Worm (Caenorhabditis elegans) whole organism, L3 larva: Measurements from ENCODE around the gene parp-2.

Source experiments
- R02D3.7 ChIP-seq: fragments of 150-350 bp; optimal IDR thresholded peaks from 2 replicates; lab custom pipeline; 2014; ENCODE audit warnings: missing biosample characterization, missing genetic modification characterization
- ZK546.5 ChIP-seq: sonication (generic microtip); optimal IDR thresholded peaks from 2 replicates; lab custom pipeline; 2017; ENCODE audit warnings: missing biosample characterization, missing genetic modification characterization
- aly-2 ChIP-seq: fragments of 150-350 bp; optimal IDR thresholded peaks from 2 replicates; lab custom pipeline; 2014; ENCODE audit warnings: missing biosample characterization, missing genetic modification characterization
- ama-1 ChIP-seq: fragments of 150-350 bp; optimal IDR thresholded peaks from 2 replicates; lab custom pipeline; 2018
- ceh-16 ChIP-seq: sonication (generic microtip); optimal IDR thresholded peaks from 2 replicates; lab custom pipeline; 2017; ENCODE audit warnings: missing biosample characterization, missing genetic modification characterization
- ceh-28 ChIP-seq: fragments of 150-350 bp; optimal IDR thresholded peaks from 2 replicates; lab custom pipeline; 2014; ENCODE audit warnings: missing biosample characterization, missing genetic modification reagents, missing genetic modification characterization
- ceh-82 ChIP-seq: fragments of 150-350 bp; optimal IDR thresholded peaks from 2 replicates; lab custom pipeline; 2014; ENCODE audit warnings: missing biosample characterization, missing genetic modification characterization
- ceh-9 ChIP-seq: sonication (generic microtip); optimal IDR thresholded peaks from 2 replicates; lab custom pipeline; 2018; ENCODE audit warnings: missing biosample characterization, missing genetic modification characterization
- daf-12 ChIP-seq: fragments of 150-350 bp; optimal IDR thresholded peaks from 2 replicates; lab custom pipeline; 2014; ENCODE audit warnings: missing biosample characterization, missing genetic modification reagents, missing genetic modification characterization
- egl-27 ChIP-seq: sonication (generic microtip); optimal IDR thresholded peaks from 4 replicates; lab custom pipeline; 2017; ENCODE audit warnings: missing biosample characterization, missing genetic modification reagents, missing genetic modification characterization
- egl-5 ChIP-seq: fragments of 150-350 bp; optimal IDR thresholded peaks from 2 replicates; lab custom pipeline; 2017; ENCODE audit warnings: missing biosample characterization, missing genetic modification reagents, missing genetic modification characterization, inconsistent platforms
- elt-1 ChIP-seq: fragments of 150-350 bp; optimal IDR thresholded peaks from 2 replicates; lab custom pipeline; 2014; ENCODE audit warnings: missing biosample characterization, missing genetic modification characterization
- elt-2 ChIP-seq: sonication (generic microtip); optimal IDR thresholded peaks from 2 replicates; lab custom pipeline; 2016; ENCODE audit warnings: missing genetic modification reagents, mild to moderate bottlenecking, missing genetic modification characterization, missing compliant biosample characterization
- elt-3 ChIP-seq, 3 experiments: fragments of 150-350 bp in 1 of 3; sonication (generic microtip) in 2 of 3; optimal IDR thresholded peaks; 2 replicates in 2 of 3; 4 replicates in 1 of 3; lab custom pipeline; 2014 to 2017; ENCODE audit warnings: missing biosample characterization in 3 of 3, missing genetic modification characterization in 3 of 3
- eor-1 ChIP-seq, 2 experiments: fragments of 150-350 bp; optimal IDR thresholded peaks; 2 replicates each; lab custom pipeline; 2014 to 2018; ENCODE audit warnings: missing biosample characterization in 2 of 2, missing genetic modification characterization in 2 of 2
- fkh-10 ChIP-seq: sonication (generic microtip); optimal IDR thresholded peaks from 2 replicates; lab custom pipeline; 2017; ENCODE audit warnings: missing biosample characterization, missing genetic modification reagents, missing genetic modification characterization
- fkh-2 ChIP-seq: fragments of 150-350 bp; optimal IDR thresholded peaks from 2 replicates; lab custom pipeline; 2014; ENCODE audit warnings: missing biosample characterization, missing genetic modification reagents, missing genetic modification characterization
- fos-1 ChIP-seq: fragments of 150-350 bp; optimal IDR thresholded peaks from 2 replicates; lab custom pipeline; 2014; ENCODE audit warnings: missing biosample characterization, missing genetic modification characterization
- hmg-11 ChIP-seq: sonication (generic microtip); optimal IDR thresholded peaks from 2 replicates; lab custom pipeline; 2016; ENCODE audit warnings: missing genetic modification characterization, missing compliant biosample characterization
- jun-1 ChIP-seq: fragments of 150-350 bp; optimal IDR thresholded peaks from 2 replicates; lab custom pipeline; 2014; ENCODE audit warnings: missing biosample characterization, missing genetic modification reagents, missing genetic modification characterization
- lin-15B ChIP-seq: fragments of 150-350 bp; optimal IDR thresholded peaks from 2 replicates; lab custom pipeline; 2014; ENCODE audit warnings: missing biosample characterization, missing genetic modification characterization
- lin-39 ChIP-seq: fragments of 150-350 bp; optimal IDR thresholded peaks from 2 replicates; lab custom pipeline; 2018; ENCODE audit warnings: missing biosample characterization, missing genetic modification reagents, missing genetic modification characterization
- lsy-12 ChIP-seq: sonication (generic microtip); optimal IDR thresholded peaks from 2 replicates; lab custom pipeline; 2016; ENCODE audit warnings: mild to moderate bottlenecking, missing genetic modification characterization, missing compliant biosample characterization
- mdl-1 ChIP-seq: fragments of 150-350 bp; optimal IDR thresholded peaks from 2 replicates; lab custom pipeline; 2014; ENCODE audit warnings: missing biosample characterization, missing genetic modification characterization
- mml-1 ChIP-seq: fragments of 150-350 bp; sonication (generic microtip); optimal IDR thresholded peaks from 3 replicates; lab custom pipeline; 2014; ENCODE audit warnings: missing biosample characterization, missing genetic modification characterization
- nfya-1 ChIP-seq: sonication (generic microtip); optimal IDR thresholded peaks from 2 replicates; lab custom pipeline; 2017; ENCODE audit warnings: missing genetic modification characterization, mild to moderate bottlenecking, missing compliant biosample characterization, antibody characterized with exemption, moderate library complexity; ENCODE audit not compliant: insufficient read depth
- nhr-11 ChIP-seq: fragments of 150-350 bp; optimal IDR thresholded peaks from 2 replicates; lab custom pipeline; 2014; ENCODE audit warnings: missing biosample characterization, missing genetic modification characterization
- nhr-12 ChIP-seq: fragments of 150-350 bp; optimal IDR thresholded peaks from 2 replicates; lab custom pipeline; 2014; ENCODE audit warnings: missing biosample characterization, missing genetic modification characterization
- nhr-23 ChIP-seq: fragments of 150-350 bp; optimal IDR thresholded peaks from 2 replicates; lab custom pipeline; 2014; ENCODE audit warnings: missing biosample characterization, missing genetic modification reagents, missing genetic modification characterization
- nhr-237 ChIP-seq: fragments of 150-350 bp; optimal IDR thresholded peaks from 2 replicates; lab custom pipeline; 2014; ENCODE audit warnings: missing biosample characterization, missing genetic modification characterization
- nhr-25 ChIP-seq: sonication (generic microtip); optimal IDR thresholded peaks from 2 replicates; lab custom pipeline; 2017; ENCODE audit warnings: missing biosample characterization, missing genetic modification characterization
- nhr-28 ChIP-seq: fragments of 150-350 bp; optimal IDR thresholded peaks from 2 replicates; lab custom pipeline; 2014; ENCODE audit warnings: missing biosample characterization, missing genetic modification characterization
- nhr-43 ChIP-seq: sonication (generic microtip); optimal IDR thresholded peaks from 2 replicates; lab custom pipeline; 2016; ENCODE audit warnings: mild to moderate bottlenecking, missing genetic modification characterization, missing compliant biosample characterization; ENCODE audit not compliant: poor library complexity, severe bottlenecking
- nhr-67 ChIP-seq: fragments of 150-350 bp; optimal IDR thresholded peaks from 2 replicates; lab custom pipeline; 2014; ENCODE audit warnings: missing biosample characterization, missing genetic modification characterization
- nhr-76 ChIP-seq: fragments of 150-350 bp; sonication (generic microtip); optimal IDR thresholded peaks from 5 replicates; lab custom pipeline; 2014; ENCODE audit warnings: missing biosample characterization, missing genetic modification characterization
- nhr-77 ChIP-seq: fragments of 150-350 bp; optimal IDR thresholded peaks from 2 replicates; lab custom pipeline; 2014; ENCODE audit warnings: missing biosample characterization, missing genetic modification characterization
- pha-4 ChIP-seq: fragments of 150-350 bp; optimal IDR thresholded peaks from 2 replicates; lab custom pipeline; 2014; ENCODE audit warnings: missing biosample characterization, missing genetic modification reagents, missing genetic modification characterization
- pqm-1 ChIP-seq: fragments of 150-350 bp; optimal IDR thresholded peaks from 2 replicates; lab custom pipeline; 2017; ENCODE audit warnings: missing biosample characterization, missing genetic modification characterization, inconsistent platforms
- sea-2 ChIP-seq: fragments of 150-350 bp; sonication (generic microtip); optimal IDR thresholded peaks from 4 replicates; lab custom pipeline; 2014; ENCODE audit warnings: missing biosample characterization, missing genetic modification reagents, missing genetic modification characterization
- skn-1 ChIP-seq: fragments of 150-350 bp; optimal IDR thresholded peaks from 2 replicates; lab custom pipeline; 2014; ENCODE audit warnings: missing biosample characterization, missing genetic modification characterization
- snpc-4 ChIP-seq: fragments of 150-350 bp; optimal IDR thresholded peaks from 2 replicates; lab custom pipeline; 2014; ENCODE audit warnings: missing biosample characterization, missing genetic modification characterization
- tbx-2 ChIP-seq: sonication (generic microtip); optimal IDR thresholded peaks from 2 replicates; lab custom pipeline; 2016; ENCODE audit warnings: mild to moderate bottlenecking, missing genetic modification characterization, missing compliant biosample characterization
- unc-39 ChIP-seq: sonication (generic microtip); optimal IDR thresholded peaks from 4 replicates; lab custom pipeline; 2017; ENCODE audit warnings: missing biosample characterization, missing genetic modification characterization
- unc-62 ChIP-seq: fragments of 150-350 bp; sonication (generic microtip); optimal IDR thresholded peaks from 4 replicates; lab custom pipeline; 2014; ENCODE audit warnings: missing biosample characterization, missing genetic modification reagents, missing genetic modification characterization
- zag-1 ChIP-seq: fragments of 150-350 bp; optimal IDR thresholded peaks from 2 replicates; lab custom pipeline; 2014; ENCODE audit warnings: missing biosample characterization, missing genetic modification characterization
- ztf-11 ChIP-seq: fragments of 150-350 bp; optimal IDR thresholded peaks from 2 replicates; lab custom pipeline; 2014; ENCODE audit warnings: missing biosample characterization, missing genetic modification characterization
- ztf-4 ChIP-seq: fragments of 150-350 bp; optimal IDR thresholded peaks from 2 replicates; lab custom pipeline; 2014; ENCODE audit warnings: missing biosample characterization, missing genetic modification characterization

Gene parp-2

ce11 chrII:9560895-9561294, 31.9 kb upstream of the parp-2 start:
- TF ChIP-seq pqm-1 (tag; lab: Kevin White, UChicago) (no peak), nhr-43 (tag; lab: Kevin White, UChicago) (peak; percentile 9), nhr-12 (tag; lab: Kevin White, UChicago) (no peak), jun-1 (tag; lab: Kevin White, UChicago) (no peak), nhr-23 (tag; lab: Kevin White, UChicago) (peak; percentile 10), fkh-10 (GFP tag; lab: Kevin White, UChicago) (no peak), nhr-25 (tag; lab: Kevin White, UChicago) (peak; percentile 75)

ce11 chrII:9566045-9566444, 26.8 kb upstream of the parp-2 start:
- TF ChIP-seq fkh-2 (tag; lab: Kevin White, UChicago) (no peak), ztf-4 (no peak), snpc-4 (no peak), nhr-11 (tag; lab: Kevin White, UChicago) (no peak), nhr-76 (tag; lab: Kevin White, UChicago) (no peak), elt-2 (peak; percentile 37), unc-39 (peak; percentile 23), fkh-10 (GFP tag; lab: Kevin White, UChicago) (no peak), pha-4 (tag; lab: Kevin White, UChicago) (peak; percentile 1), lsy-12 (tag; lab: Kevin White, UChicago) (peak; percentile 70), skn-1 (tag; lab: Kevin White, UChicago) (no peak), R02D3.7 (no peak), nhr-237 (tag; lab: Kevin White, UChicago) (no peak), tbx-2 (tag; lab: Kevin White, UChicago) (no peak), nhr-43 (tag; lab: Kevin White, UChicago) (peak; percentile 33), nhr-25 (tag; lab: Kevin White, UChicago) (peak; percentile 42), pqm-1 (tag; lab: Kevin White, UChicago) (no peak), lin-15B (no peak), jun-1 (tag; lab: Kevin White, UChicago) (no peak), nfya-1 (tag; lab: Kevin White, UChicago) (peak; percentile 24), lin-39 (no peak), aly-2 (no peak), ceh-9 (tag; lab: Kevin White, UChicago) (no peak), nhr-67 (tag; lab: Kevin White, UChicago) (no peak), ama-1 (lab: Kevin White, UChicago) (no peak), nhr-28 (tag; lab: Kevin White, UChicago) (no peak), ceh-16 (tag; lab: Kevin White, UChicago) (no peak), eor-1 (tag; optimal IDR thresholded peaks at IDR 0.05; lab: Kevin White, UChicago) (no peak), ceh-82 (tag; lab: Kevin White, UChicago) (no peak), daf-12 (tag; lab: Kevin White, UChicago) (no peak), elt-1 (no peak), ztf-11 (no peak), sea-2 (GFP tag; lab: Kevin White, UChicago) (no peak), egl-5 (tag; lab: Kevin White, UChicago) (no peak), fos-1 (tag; lab: Kevin White, UChicago) (no peak), egl-27 (tag; lab: Kevin White, UChicago) (no peak), ZK546.5 (tag; lab: Kevin White, UChicago) (no peak), nhr-23 (tag; lab: Kevin White, UChicago) (peak; percentile 53), unc-62 (no peak), hmg-11 (tag; lab: Kevin White, UChicago) (peak; percentile 63), elt-3 (tag; optimal IDR thresholded peaks at IDR 0.05; lab: Kevin White, UChicago) (no peak), nhr-12 (tag; lab: Kevin White, UChicago) (no peak), mml-1 (tag; lab: Kevin White, UChicago) (no peak), mdl-1 (tag; lab: Kevin White, UChicago) (no peak), nhr-77 (peak; percentile 72), ceh-28 (tag; lab: Kevin White, UChicago) (no peak), zag-1 (no peak)
